Fruit fly (Drosophila melanogaster) S2 (cell line): ENCODE data around the gene CG31288.

Source experiments
- CG8478 ChIP-seq: fragments of >200 bp; optimal IDR thresholded peaks from 2 replicates; lab custom pipeline; 2018
- CTCF ChIP-seq, 2 experiments: fragments of >200 bp; optimal IDR thresholded peaks; 2 replicates each; lab custom pipeline; 2018

DNA sequence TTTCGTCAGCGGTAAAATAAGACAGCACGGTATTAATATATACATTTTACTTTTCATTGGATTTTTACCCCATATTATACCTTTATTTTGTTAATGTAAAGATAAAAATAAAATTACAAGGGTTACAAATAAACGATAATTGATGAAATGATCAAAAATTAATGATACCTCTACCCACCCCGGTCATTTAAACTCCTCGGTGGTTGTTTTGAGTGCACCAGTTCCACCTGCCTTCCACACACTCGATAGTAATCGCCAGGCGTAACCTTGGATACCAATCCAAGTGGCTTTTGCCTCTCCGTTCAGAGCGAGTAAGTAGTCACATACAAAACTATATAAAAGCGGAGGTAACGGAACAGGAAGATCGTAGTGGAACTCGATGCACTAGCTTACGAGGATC lies 40.6 kb upstream of the CG31288 start, which contains the start of gene rha:
- no peak for TF ChIP-seq CTCF (optimal IDR thresholded peaks at IDR 0.05; lab: Kevin White, UChicago)
- TF ChIP-seq CG8478 (lab: Kevin White, UChicago) = no peak
